Fruit fly (Drosophila melanogaster) whole organism, embryonic: Measurements from ENCODE around the gene ND-30.

Experiments used
- CG11398 ChIP-seq: fragments of 200-800 bp; sonication (Bioruptor generic); optimal IDR thresholded peaks from 2 replicates; lab custom pipeline; 2016; ENCODE audit warnings: missing biosample characterization, missing genetic modification characterization
- CG11504 ChIP-seq: fragments of 200-800 bp; sonication (Bioruptor generic); optimal IDR thresholded peaks from 3 replicates; lab custom pipeline; 2019; ENCODE audit warnings: missing biosample characterization, mild to moderate bottlenecking, missing genetic modification characterization, moderate library complexity
- CG11723 ChIP-seq: fragments of 200-800 bp; sonication (Bioruptor generic); optimal IDR thresholded peaks from 2 replicates; lab custom pipeline; 2017; ENCODE audit warnings: missing biosample characterization, mild to moderate bottlenecking, missing genetic modification characterization
- CG12071 ChIP-seq: fragments of 200-800 bp; sonication (Bioruptor generic); optimal IDR thresholded peaks from 3 replicates; lab custom pipeline; 2018; ENCODE audit warnings: missing biosample characterization, mild to moderate bottlenecking, missing genetic modification characterization
- CG12104 ChIP-seq: fragments of 200-800 bp; sonication (Bioruptor generic); optimal IDR thresholded peaks from 3 replicates; lab custom pipeline; 2016; ENCODE audit warnings: missing biosample characterization, missing genetic modification characterization
- CG12219 ChIP-seq: fragments of 200-800 bp; sonication (Bioruptor generic); optimal IDR thresholded peaks from 3 replicates; lab custom pipeline; 2018; ENCODE audit warnings: missing biosample characterization, mild to moderate bottlenecking, missing genetic modification characterization
- CG12236 ChIP-seq: fragments of 200-800 bp; sonication (Bioruptor generic); optimal IDR thresholded peaks from 2 replicates; lab custom pipeline; 2016; ENCODE audit warnings: missing biosample characterization, missing genetic modification characterization
- CG1233 ChIP-seq: fragments of 200-800 bp; sonication (Bioruptor generic); optimal IDR thresholded peaks from 4 replicates; lab custom pipeline; 2018; ENCODE audit warnings: missing biosample characterization, mild to moderate bottlenecking, missing genetic modification characterization
- CG12769 ChIP-seq: fragments of 200-800 bp; sonication (Bioruptor generic); optimal IDR thresholded peaks from 2 replicates; lab custom pipeline; 2019; ENCODE audit warnings: missing biosample characterization, mild to moderate bottlenecking, missing genetic modification characterization, moderate library complexity
- CG13287 ChIP-seq: fragments of 200-800 bp; sonication (Bioruptor generic); IDR thresholded peaks from 2 replicates; pipeline ENCODE4 v1.3.6; 2022; ENCODE audit warnings: missing biosample characterization, missing genetic modification characterization; ENCODE audit not compliant: partially characterized antibody
- CG15601 ChIP-seq: fragments of 200-800 bp; sonication (Bioruptor generic); optimal IDR thresholded peaks from 3 replicates; lab custom pipeline; 2019; ENCODE audit warnings: missing biosample characterization, mild to moderate bottlenecking, missing genetic modification characterization, moderate library complexity
- CG17802 ChIP-seq: fragments of 200-800 bp; sonication (Bioruptor generic); optimal IDR thresholded peaks from 2 replicates; lab custom pipeline; 2018; ENCODE audit warnings: missing biosample characterization, mild to moderate bottlenecking, missing genetic modification characterization, moderate library complexity
- CG2202 ChIP-seq: fragments of 200-800 bp; sonication (Bioruptor generic); optimal IDR thresholded peaks from 2 replicates; lab custom pipeline; 2018; ENCODE audit warnings: missing biosample characterization, mild to moderate bottlenecking, missing genetic modification characterization
- CG30431 ChIP-seq: fragments of 200-800 bp; sonication (Bioruptor generic); optimal IDR thresholded peaks from 2 replicates; lab custom pipeline; 2017; ENCODE audit warnings: missing biosample characterization, missing genetic modification characterization
- CG31441 ChIP-seq: fragments of 200-800 bp; sonication (Bioruptor generic); IDR thresholded peaks from 2 replicates; pipeline ENCODE4 v1.3.6; 2022; ENCODE audit warnings: missing biosample characterization, missing genetic modification characterization
- CG3163 ChIP-seq: fragments of 200-800 bp; sonication (Bioruptor generic); optimal IDR thresholded peaks from 3 replicates; lab custom pipeline; 2016; ENCODE audit warnings: missing biosample characterization, missing genetic modification characterization
- CG32772 ChIP-seq: fragments of 200-800 bp; sonication (Bioruptor generic); IDR thresholded peaks from 2 replicates; pipeline ENCODE4 v1.3.6; 2022; ENCODE audit warnings: missing biosample characterization, missing genetic modification characterization
- CG34422 ChIP-seq: fragments of 200-800 bp; sonication (Bioruptor generic); IDR thresholded peaks from 3 replicates; pipeline ENCODE4 v1.3.6; 2022; ENCODE audit warnings: missing biosample characterization, missing genetic modification characterization
- CG42726 ChIP-seq: fragments of 200-800 bp; sonication (Bioruptor generic); IDR thresholded peaks from 2 replicates; pipeline ENCODE4 v1.3.6; 2022; ENCODE audit warnings: missing biosample characterization, missing genetic modification characterization; ENCODE audit not compliant: partially characterized antibody
- CG7987 ChIP-seq: fragments of 200-800 bp; sonication (Bioruptor generic); optimal IDR thresholded peaks from 2 replicates; lab custom pipeline; 2018; ENCODE audit warnings: missing biosample characterization, mild to moderate bottlenecking, missing genetic modification characterization, moderate library complexity
- CG8765 ChIP-seq: fragments of 200-800 bp; sonication (Bioruptor generic); IDR thresholded peaks from 2 replicates; pipeline ENCODE4 v1.3.6; 2022; ENCODE audit warnings: missing biosample characterization, missing genetic modification characterization
- Chrac-16 ChIP-seq: fragments of 200-800 bp; sonication (Bioruptor generic); optimal IDR thresholded peaks from 3 replicates; lab custom pipeline; 2016; ENCODE audit warnings: missing biosample characterization, missing genetic modification characterization
- CrebB ChIP-seq: fragments of 200-800 bp; sonication (Bioruptor generic); optimal IDR thresholded peaks from 3 replicates; lab custom pipeline; 2018; ENCODE audit warnings: missing biosample characterization, mild to moderate bottlenecking, missing genetic modification characterization
- D19B ChIP-seq: fragments of 200-800 bp; sonication (Bioruptor generic); optimal IDR thresholded peaks from 2 replicates; lab custom pipeline; 2017; ENCODE audit warnings: missing biosample characterization, mild to moderate bottlenecking, missing genetic modification characterization
- Dek ChIP-seq: fragments of 200-800 bp; sonication (Bioruptor generic); optimal IDR thresholded peaks from 3 replicates; lab custom pipeline; 2019; ENCODE audit warnings: missing biosample characterization, mild to moderate bottlenecking, missing genetic modification characterization, moderate library complexity
- Dip2 ChIP-seq: fragments of 200-800 bp; sonication (Bioruptor generic); IDR thresholded peaks from 2 replicates; pipeline ENCODE4 v1.3.6; 2022; ENCODE audit warnings: missing biosample characterization, missing genetic modification characterization
- E2f2 ChIP-seq: fragments of 200-800 bp; sonication (Bioruptor generic); IDR thresholded peaks from 2 replicates; pipeline ENCODE4 v1.3.6; 2022; ENCODE audit warnings: missing biosample characterization, missing genetic modification characterization
- Fer1 ChIP-seq: fragments of 200-800 bp; sonication (Bioruptor generic); optimal IDR thresholded peaks from 2 replicates; lab custom pipeline; 2017; ENCODE audit warnings: missing biosample characterization, mild to moderate bottlenecking, missing genetic modification characterization
- MESR4 ChIP-seq: fragments of 200-800 bp; sonication (Bioruptor generic); optimal IDR thresholded peaks from 2 replicates; lab custom pipeline; 2018; ENCODE audit warnings: missing biosample characterization, mild to moderate bottlenecking, missing genetic modification characterization, moderate library complexity
- Mes4 ChIP-seq: fragments of 200-800 bp; sonication (Bioruptor generic); optimal IDR thresholded peaks from 2 replicates; lab custom pipeline; 2016; ENCODE audit warnings: missing biosample characterization, missing genetic modification characterization
- Nf-YA ChIP-seq: fragments of 200-800 bp; sonication (Bioruptor generic); IDR thresholded peaks from 2 replicates; pipeline ENCODE4 v1.3.6; 2022; ENCODE audit warnings: missing biosample characterization, missing genetic modification characterization
- Pdp1 ChIP-seq, 2 experiments: fragments of 200-800 bp; sonication (Bioruptor generic); optimal IDR thresholded peaks; 3 replicates each; lab custom pipeline; 2016; ENCODE audit warnings: missing biosample characterization in 2 of 2, missing genetic modification characterization in 2 of 2, mild to moderate bottlenecking in 1 of 2, moderate library complexity in 1 of 2
- Usf ChIP-seq: fragments of 200-800 bp; sonication (Bioruptor generic); optimal IDR thresholded peaks from 2 replicates; lab custom pipeline; 2017; ENCODE audit warnings: missing genotype, missing biosample characterization, missing genetic modification characterization
- al ChIP-seq: fragments of 200-800 bp; sonication (Bioruptor generic); IDR thresholded peaks from 2 replicates; pipeline ENCODE4 v1.3.6; 2022; ENCODE audit warnings: missing biosample characterization, missing genetic modification characterization
- ap ChIP-seq: fragments of 200-800 bp; sonication (Bioruptor generic); IDR thresholded peaks from 2 replicates; pipeline ENCODE4 v1.3.6; 2022; ENCODE audit warnings: missing biosample characterization, missing genetic modification characterization
- ara ChIP-seq: fragments of 200-800 bp; sonication (Bioruptor generic); IDR thresholded peaks from 2 replicates; pipeline ENCODE4 v1.3.6; 2022; ENCODE audit warnings: missing biosample characterization, missing genetic modification characterization
- ash1 ChIP-seq: fragments of 200-800 bp; sonication (Bioruptor generic); optimal IDR thresholded peaks from 2 replicates; lab custom pipeline; 2018; ENCODE audit warnings: missing biosample characterization, mild to moderate bottlenecking, missing genetic modification characterization
- ato ChIP-seq: fragments of 200-800 bp; sonication (Bioruptor generic); IDR thresholded peaks from 2 replicates; pipeline ENCODE4 v1.3.6; 2022; ENCODE audit warnings: missing biosample characterization, missing genetic modification characterization; ENCODE audit not compliant: partially characterized antibody
- gem ChIP-seq: fragments of 200-800 bp; sonication (Bioruptor generic); optimal IDR thresholded peaks from 2 replicates; lab custom pipeline; 2019; ENCODE audit warnings: missing biosample characterization, mild to moderate bottlenecking, missing genetic modification characterization, moderate library complexity
- hbn ChIP-seq: fragments of 200-800 bp; sonication (Bioruptor generic); IDR thresholded peaks from 2 replicates; pipeline ENCODE4 v1.3.6; 2022; ENCODE audit warnings: missing biosample characterization, missing genetic modification characterization; ENCODE audit not compliant: partially characterized antibody
- lab ChIP-seq: fragments of 200-800 bp; sonication (Bioruptor generic); optimal IDR thresholded peaks from 3 replicates; lab custom pipeline; 2017; ENCODE audit warnings: missing biosample characterization, missing genetic modification characterization, mild to moderate bottlenecking, moderate library complexity, missing genetic modification reagents
- maf-S ChIP-seq: fragments of 200-800 bp; sonication (Bioruptor generic); optimal IDR thresholded peaks from 2 replicates; lab custom pipeline; 2016; ENCODE audit warnings: missing biosample characterization, missing genetic modification characterization
- odd ChIP-seq: fragments of 200-800 bp; sonication (Bioruptor generic); optimal IDR thresholded peaks from 2 replicates; lab custom pipeline; 2017; ENCODE audit warnings: missing biosample characterization, mild to moderate bottlenecking, missing genetic modification characterization
- org-1 ChIP-seq: fragments of 200-800 bp; sonication (Bioruptor generic); optimal IDR thresholded peaks from 2 replicates; lab custom pipeline; 2017; ENCODE audit warnings: missing biosample characterization, missing genetic modification characterization
- otp ChIP-seq: fragments of 200-800 bp; sonication (Bioruptor generic); IDR thresholded peaks from 3 replicates; pipeline ENCODE4, ENCODE4 v1.3.6; 2022; ENCODE audit warnings: missing biosample characterization, missing genetic modification characterization
- repo ChIP-seq: fragments of 200-800 bp; sonication (Bioruptor generic); optimal IDR thresholded peaks from 2 replicates; lab custom pipeline; 2016; ENCODE audit warnings: missing biosample characterization, missing genetic modification characterization
- so ChIP-seq: fragments of 200-800 bp; sonication (Bioruptor generic); IDR thresholded peaks from 3 replicates; pipeline ENCODE4 v1.3.6; 2022; ENCODE audit warnings: missing biosample characterization, missing genetic modification characterization
- sqz ChIP-seq: fragments of 200-800 bp; sonication (Bioruptor generic); optimal IDR thresholded peaks from 3 replicates; lab custom pipeline; 2018; ENCODE audit warnings: missing biosample characterization, mild to moderate bottlenecking, missing genetic modification characterization
- ssp ChIP-seq: fragments of 200-800 bp; sonication (Bioruptor generic); IDR thresholded peaks from 2 replicates; pipeline ENCODE4 v1.3.6; 2022; ENCODE audit warnings: missing biosample characterization, missing genetic modification characterization
- stc ChIP-seq: fragments of 200-800 bp; sonication (Bioruptor generic); IDR thresholded peaks from 2 replicates; pipeline ENCODE4 v1.3.6; 2022; ENCODE audit warnings: missing biosample characterization, missing genetic modification characterization
- z ChIP-seq: fragments of 200-800 bp; sonication (Bioruptor generic); IDR thresholded peaks from 3 replicates; pipeline ENCODE4 v1.3.6; 2022; ENCODE audit warnings: missing biosample characterization, missing genetic modification characterization

The ND-30 gene

dm6 chr3L:3192912-3193311 lies 33.5 kb upstream of the ND-30 start, which contains the start of gene Hsp83 (continued):
- TF ChIP-seq Fer1 (GFP tag; lab: Kevin White, UChicago) = peak; percentile 100
- TF ChIP-seq ssp = peak; percentile 65
- TF ChIP-seq CG8765 (GFP tag; lab: Robert Waterston, UW) = no peak
- peak; percentile 93 for TF ChIP-seq CG15601
- peak; percentile 65 for TF ChIP-seq Usf (GFP tag; lab: Kevin White, UChicago)
- TF ChIP-seq CG1233 (GFP tag; lab: Kevin White, UChicago) = peak; percentile 98
- peak; percentile 95 for TF ChIP-seq so (GFP tag; lab: Robert Waterston, UW)
- peak; percentile 98 for TF ChIP-seq CG11723 (GFP tag; lab: Kevin White, UChicago)
- TF ChIP-seq CG13287 (GFP tag; lab: Robert Waterston, UW) = no peak
- peak; percentile 98 for TF ChIP-seq otp
- peak; percentile 94 for TF ChIP-seq repo (GFP tag; lab: Kevin White, UChicago)
- TF ChIP-seq CG17802 (tag; lab: Kevin White, UChicago) = peak; percentile 86
- TF ChIP-seq ap = peak; percentile 88
- peak; percentile 88 for TF ChIP-seq CG12236 (GFP tag; lab: Kevin White, UChicago)
- peak; percentile 79 for TF ChIP-seq Chrac-16
- TF ChIP-seq Dip2 (GFP tag; lab: Robert Waterston, UW) = no peak
- peak; percentile 100 for TF ChIP-seq lab (GFP tag; lab: Kevin White, UChicago)
- TF ChIP-seq z (GFP tag; lab: Robert Waterston, UW) = peak; percentile 73
- peak; percentile 99 for TF ChIP-seq odd (GFP tag; lab: Kevin White, UChicago)
- TF ChIP-seq CG42726 = peak; percentile 38; the same call in 1 of the 2 replicates
- peak; percentile 87 for TF ChIP-seq D19B
- peak; percentile 85 for TF ChIP-seq CG11504 (tag; lab: Kevin White, UChicago)
- TF ChIP-seq CG12219 (GFP tag; lab: Kevin White, UChicago) = peak; percentile 97
- peak; percentile 89 for TF ChIP-seq ara (GFP tag; lab: Robert Waterston, UW)
- peak; percentile 89 for TF ChIP-seq CG30431
- peak; percentile 99 for TF ChIP-seq ash1 (GFP tag; lab: Kevin White, UChicago)
- TF ChIP-seq CG12104 (GFP tag; lab: Kevin White, UChicago) = peak; percentile 96
- TF ChIP-seq CG31441 (GFP tag; lab: Robert Waterston, UW) = peak; percentile 91
- TF ChIP-seq CG32772 = peak; percentile 84
- peak; percentile 95 for TF ChIP-seq org-1 (GFP tag; lab: Kevin White, UChicago)
- TF ChIP-seq CG3163 = peak; percentile 87
- peak; percentile 97 for TF ChIP-seq E2f2 (GFP tag; lab: Robert Waterston, UW)
- peak; percentile 89 for TF ChIP-seq Pdp1 (GFP tag; optimal IDR thresholded peaks at IDR 0.05; lab: Kevin White, UChicago)
- TF ChIP-seq MESR4 = peak; percentile 92
- TF ChIP-seq CG7987 (GFP tag; lab: Kevin White, UChicago) = peak; percentile 100
- peak; percentile 98 for TF ChIP-seq sqz (GFP tag; lab: Kevin White, UChicago)
- peak; percentile 95 for TF ChIP-seq CG11398
- TF ChIP-seq al = peak; percentile 70
- peak; percentile 94 for TF ChIP-seq CG12769 (tag; lab: Kevin White, UChicago)
- TF ChIP-seq CG12071 (GFP tag; lab: Kevin White, UChicago) = peak; percentile 99
- TF ChIP-seq hbn (GFP tag; lab: Robert Waterston, UW) = no peak
- TF ChIP-seq CrebB (tag; lab: Kevin White, UChicago) = peak; percentile 99
- peak; percentile 86 for TF ChIP-seq Dek (tag; lab: Kevin White, UChicago)
- peak; percentile 92 for TF ChIP-seq CG34422 (GFP tag; lab: Robert Waterston, UW)
- TF ChIP-seq Nf-YA = peak; percentile 92
- peak; percentile 94 for TF ChIP-seq CG2202
- peak; percentile 77 for TF ChIP-seq gem (tag; lab: Kevin White, UChicago)
- TF ChIP-seq stc (GFP tag; lab: Robert Waterston, UW) = peak; percentile 96
- peak; percentile 89 for TF ChIP-seq maf-S
- TF ChIP-seq ato (GFP tag; lab: Robert Waterston, UW) = no peak
- peak; percentile 97 for TF ChIP-seq Mes4 (GFP tag; lab: Kevin White, UChicago)
